Worm (Caenorhabditis elegans) whole organism, dauer: ENCODE measurements around the gene rmd-1.

ENCODE experiments used
- unc-62 ChIP-seq: sonication (generic microtip); optimal IDR thresholded peaks from 2 replicates; lab custom pipeline; 2017; ENCODE audit warnings: missing biosample characterization, missing genetic modification reagents, missing genetic modification characterization

Gene rmd-1

DNA sequence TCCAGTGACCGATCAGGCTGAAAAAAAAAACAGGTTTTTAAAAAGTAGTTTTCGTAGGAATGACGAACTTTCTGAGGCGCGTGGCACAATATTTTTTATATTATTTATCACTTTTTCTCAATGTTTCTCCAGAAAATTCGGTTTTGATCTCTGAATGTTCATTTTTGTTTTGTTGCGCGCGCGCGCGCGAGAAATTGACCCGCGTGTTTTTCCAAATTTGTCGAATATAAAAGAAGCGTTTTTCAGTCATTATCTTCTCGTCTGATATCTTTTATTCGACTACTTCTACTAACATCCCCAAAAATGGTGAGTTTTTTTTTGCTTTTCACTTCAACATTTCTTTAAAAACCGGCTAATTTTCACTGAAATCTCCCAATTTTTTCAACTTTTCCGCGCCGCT is at the start of gene rmd-1:
Gene rmd-1 (plus strand): TSS at position 247 of the 400 bp plus-strand sequence.
- no peak for TF ChIP-seq unc-62 (GFP tag; lab: Kevin White, UChicago)

DNA sequence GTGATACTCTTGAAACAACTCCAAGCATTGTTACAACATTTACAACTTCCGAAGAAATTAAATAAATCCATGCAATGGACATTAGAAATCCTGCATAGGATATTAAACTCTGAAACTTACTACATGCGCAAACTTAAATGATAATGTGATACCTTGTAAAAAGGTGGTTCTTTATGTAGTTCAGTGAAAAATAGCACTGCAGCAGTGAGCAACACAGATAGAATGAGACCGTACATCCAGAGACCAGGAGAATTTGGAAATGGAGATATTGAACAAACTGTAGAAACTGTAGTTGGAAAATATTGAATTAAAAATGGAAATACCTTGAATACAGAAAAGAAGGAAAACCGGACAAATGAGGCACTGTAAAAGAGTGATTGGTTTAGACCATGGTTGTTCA is 47.7 kb upstream of the rmd-1 start:
- no peak for TF ChIP-seq unc-62 (GFP tag; lab: Kevin White, UChicago)

DNA sequence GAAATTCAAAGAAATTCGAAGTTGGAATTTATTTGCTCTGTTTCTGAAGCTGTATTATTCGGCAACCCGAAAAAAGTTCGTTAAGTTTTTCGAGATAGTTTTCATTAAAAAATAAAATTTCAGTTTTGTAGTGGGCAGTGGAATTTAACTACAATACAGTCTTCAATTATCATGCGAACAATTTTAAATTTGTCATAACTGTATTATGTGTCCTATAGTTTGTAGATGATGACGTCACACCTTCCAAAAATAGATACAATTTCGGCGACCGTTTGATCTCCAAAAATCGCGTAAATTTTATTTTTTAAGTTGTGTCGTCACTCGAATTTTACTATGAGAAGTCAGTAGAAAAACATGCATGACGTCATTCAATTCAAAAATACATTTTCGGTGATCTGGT is 45.7 kb upstream of the rmd-1 start:
- TF ChIP-seq unc-62 (GFP tag; lab: Kevin White, UChicago), result no peak

DNA sequence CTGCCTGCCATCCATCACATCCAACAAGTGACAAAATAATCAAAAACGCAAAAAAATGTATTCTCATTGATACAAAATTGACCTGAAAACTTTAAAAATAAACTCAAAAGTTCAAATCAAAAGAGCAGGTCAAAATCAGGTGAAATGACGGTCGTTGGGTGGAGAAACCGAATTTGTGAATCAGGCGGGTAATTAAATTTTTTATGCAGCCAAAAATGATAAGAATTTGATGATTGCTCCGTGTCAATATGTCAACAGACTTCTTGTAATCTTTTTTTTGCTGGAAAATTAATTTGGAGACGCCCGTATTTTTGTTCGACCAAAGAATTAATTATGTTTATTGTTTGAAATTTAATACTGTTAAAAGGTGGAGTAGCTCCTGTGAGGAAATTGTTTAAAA is 45.0 kb upstream of the rmd-1 start, which contains the start of gene ncx-6:
Gene ncx-6 (minus strand): TSS at position 88 of the 400 bp plus-strand sequence.
- TF ChIP-seq unc-62 (GFP tag; lab: Kevin White, UChicago), result no peak

DNA sequence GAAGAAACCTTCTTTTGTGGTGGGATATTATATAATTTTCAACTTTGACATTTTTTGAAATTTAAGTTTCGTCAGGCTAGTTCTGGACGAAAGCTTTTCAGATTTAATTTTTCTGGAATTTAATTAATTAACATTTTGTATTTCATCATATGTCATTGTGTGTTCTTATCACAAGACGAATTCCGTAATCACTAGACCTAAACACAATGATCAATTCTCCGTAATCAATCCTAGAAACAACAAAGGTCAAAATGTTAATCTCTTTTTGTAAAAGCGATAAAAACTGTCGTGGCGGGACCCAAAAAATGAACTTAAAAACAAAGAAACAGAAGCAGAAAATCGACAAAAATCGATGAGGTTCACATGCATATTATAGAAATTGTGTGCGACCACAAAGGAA is 44.2 kb upstream of the rmd-1 start:
- no peak for TF ChIP-seq unc-62 (GFP tag; lab: Kevin White, UChicago)

DNA sequence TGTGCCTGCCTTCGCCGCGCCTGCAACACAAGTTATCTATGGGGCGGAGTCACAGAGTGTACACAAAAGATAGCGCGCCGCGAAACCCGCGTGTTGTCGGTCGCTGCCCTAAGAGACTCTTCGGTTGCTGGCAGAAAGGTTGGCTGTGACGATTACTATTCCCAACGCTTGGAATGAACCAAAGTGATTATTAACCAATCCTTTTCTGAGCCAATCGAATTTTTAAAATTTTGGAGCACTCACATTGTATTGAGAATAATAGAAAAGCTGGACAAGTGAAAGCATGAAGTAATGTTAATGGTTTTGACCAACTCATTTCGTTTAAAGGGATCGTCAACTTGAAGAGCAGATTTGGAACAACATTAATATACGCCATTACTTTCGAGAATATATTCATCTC is 41.7 kb upstream of the rmd-1 start:
- TF ChIP-seq unc-62 (GFP tag; lab: Kevin White, UChicago), result no peak

DNA sequence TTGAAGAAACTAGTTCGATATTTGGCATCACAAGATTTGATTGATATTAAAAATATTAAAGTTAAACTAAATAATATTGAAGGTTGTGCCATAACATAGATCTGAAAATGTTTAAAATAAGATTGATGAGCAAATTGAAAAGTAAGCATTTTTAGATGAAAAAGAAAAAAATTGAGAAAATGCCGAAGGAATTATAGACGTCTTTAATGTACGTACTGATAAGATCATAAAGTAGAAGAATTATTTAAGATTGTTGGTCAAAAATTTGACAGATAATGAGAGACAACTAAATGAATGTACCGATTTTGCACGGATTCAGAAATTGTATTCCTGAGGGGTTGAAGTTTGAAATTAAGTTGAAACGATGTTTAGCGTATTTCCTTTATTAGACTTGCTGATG is 38.7 kb upstream of the rmd-1 start, which contains the start of gene ncx-7:
Gene ncx-7 (minus strand): TSS at position 101 of the 400 bp plus-strand sequence.
- no peak for TF ChIP-seq unc-62 (GFP tag; lab: Kevin White, UChicago)

DNA sequence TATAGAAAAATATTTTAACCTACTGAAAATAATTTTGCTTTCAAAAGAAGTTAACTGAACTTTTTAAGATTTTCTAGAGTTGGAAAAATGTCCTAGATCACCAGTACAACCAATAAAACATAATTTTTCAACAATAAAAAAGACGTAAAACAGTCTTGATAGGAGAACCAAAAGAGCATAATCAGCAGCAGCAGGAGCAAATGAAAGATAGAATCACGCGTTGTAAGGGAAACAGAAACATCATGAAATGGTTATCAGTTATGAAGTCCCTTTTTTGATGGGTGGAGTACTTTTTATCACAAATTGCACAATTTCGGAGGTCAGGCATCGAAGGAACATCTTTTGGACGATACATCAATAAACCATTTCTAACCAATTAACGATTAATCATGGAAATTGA is 36.9 kb upstream of the rmd-1 start:
- no peak for TF ChIP-seq unc-62 (GFP tag; lab: Kevin White, UChicago)

DNA sequence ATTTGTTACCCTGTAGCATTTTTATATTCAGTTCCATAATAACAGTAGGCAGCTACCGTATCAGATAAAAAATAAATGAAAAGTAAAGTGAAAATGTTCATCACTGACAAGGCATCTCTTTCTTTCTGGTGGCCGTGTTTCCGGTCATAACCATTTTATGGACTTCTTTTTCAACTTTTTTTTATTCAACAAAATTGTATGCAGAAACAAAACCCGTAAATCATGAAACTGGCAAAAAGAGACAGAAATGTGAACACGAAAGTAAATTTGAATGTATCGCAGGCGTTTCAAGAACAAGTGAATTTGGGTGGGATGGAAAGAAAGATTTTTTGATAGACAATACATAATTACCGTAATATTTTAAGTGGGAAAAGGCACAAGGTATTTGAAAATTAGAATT is 33.8 kb upstream of the rmd-1 start, which contains the start of gene clec-162:
Gene clec-162 (minus strand): TSS at position 101 of the 400 bp plus-strand sequence.
- TF ChIP-seq unc-62 (GFP tag; lab: Kevin White, UChicago), result no peak

DNA sequence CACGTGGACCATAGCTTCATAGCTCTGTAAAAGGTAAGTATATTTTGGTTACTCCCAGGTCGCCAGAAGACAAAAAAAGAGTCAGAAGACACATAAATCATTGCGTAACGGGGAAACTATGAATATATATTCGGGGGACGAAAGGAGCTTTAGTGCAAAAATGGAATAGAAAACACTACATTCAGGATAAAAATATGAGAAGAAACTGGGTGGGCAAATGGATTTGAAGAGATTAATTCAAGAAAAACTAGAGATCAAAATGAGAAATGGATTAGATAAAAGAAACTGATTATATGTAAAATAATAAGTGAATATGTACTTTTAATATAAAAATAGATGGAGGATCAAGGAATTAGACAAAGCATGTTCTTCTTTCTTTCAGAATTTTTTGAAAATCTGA is 31.5 kb upstream of the rmd-1 start, which contains the start of gene C07A9.12:
Gene C07A9.12 (minus strand): TSS at position 101 of the 400 bp plus-strand sequence.
- no peak for TF ChIP-seq unc-62 (GFP tag; lab: Kevin White, UChicago)

DNA sequence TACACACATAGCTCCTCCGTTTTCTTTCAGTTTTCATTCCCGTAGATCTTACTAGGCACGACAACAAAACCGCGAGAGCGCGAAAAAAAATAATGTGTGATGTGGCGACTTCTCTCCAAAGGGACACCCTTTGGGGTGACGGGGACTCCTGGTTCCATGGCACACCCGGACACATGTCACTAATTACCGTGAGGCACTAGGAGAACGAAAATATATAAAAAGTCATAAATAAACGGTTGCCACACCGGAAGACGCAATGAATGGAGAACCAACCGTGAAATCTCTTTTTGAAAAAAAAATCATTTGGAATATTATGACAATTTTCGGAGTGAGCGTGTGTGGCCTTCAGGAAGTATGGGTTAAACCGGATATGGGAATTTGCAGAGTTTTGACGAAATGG is 28.5 kb upstream of the rmd-1 start:
- no peak for TF ChIP-seq unc-62 (GFP tag; lab: Kevin White, UChicago)

DNA sequence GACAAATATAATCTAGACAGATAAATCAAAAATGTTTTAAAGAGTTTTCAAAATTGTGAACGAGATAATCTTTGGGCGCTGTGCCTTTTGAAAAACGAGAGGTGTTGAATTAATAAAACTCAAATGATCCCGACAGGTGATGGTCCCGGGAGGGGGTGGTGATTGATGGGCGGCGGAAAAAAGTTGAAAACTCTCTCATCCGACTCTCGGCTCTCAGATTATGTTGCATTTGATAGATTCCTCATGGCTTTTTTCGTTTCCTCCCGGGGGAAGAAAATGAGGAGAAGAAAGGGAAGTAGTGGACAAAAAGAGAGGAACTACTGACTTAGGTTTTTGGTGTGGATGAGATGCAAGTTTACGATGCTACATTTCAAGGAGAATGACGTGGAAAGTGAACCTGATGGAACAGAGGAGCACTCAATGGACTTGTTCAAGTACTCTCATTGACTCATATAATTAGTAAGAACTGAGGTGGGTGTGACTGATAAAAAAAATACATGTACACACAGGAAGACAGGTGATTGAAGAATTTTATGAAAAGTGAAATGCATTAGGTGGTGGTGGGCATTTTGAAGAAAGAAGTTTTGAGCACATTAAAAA is 27.5 kb upstream of the rmd-1 start:
- TF ChIP-seq unc-62 (GFP tag; lab: Kevin White, UChicago), result no peak

DNA sequence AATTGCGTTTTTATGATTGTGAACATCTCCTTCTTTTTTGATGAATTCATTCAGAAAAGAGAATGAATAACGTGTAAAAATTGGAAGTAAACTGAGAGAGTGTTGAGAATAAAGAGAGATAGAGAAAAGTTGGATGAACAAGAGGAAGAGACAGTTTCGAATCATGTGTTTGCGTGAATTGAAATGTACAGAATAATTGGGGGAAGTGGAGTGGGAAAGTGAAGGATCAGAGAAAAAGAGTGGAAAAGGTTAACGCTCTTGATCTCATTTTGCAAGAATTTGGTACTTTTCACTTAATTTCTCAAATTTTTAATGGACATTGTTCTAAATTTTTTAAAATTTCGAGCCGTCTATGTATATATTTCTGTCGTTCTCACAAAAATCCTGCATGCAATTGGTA is 25.6 kb upstream of the rmd-1 start:
- TF ChIP-seq unc-62 (GFP tag; lab: Kevin White, UChicago), result no peak

DNA sequence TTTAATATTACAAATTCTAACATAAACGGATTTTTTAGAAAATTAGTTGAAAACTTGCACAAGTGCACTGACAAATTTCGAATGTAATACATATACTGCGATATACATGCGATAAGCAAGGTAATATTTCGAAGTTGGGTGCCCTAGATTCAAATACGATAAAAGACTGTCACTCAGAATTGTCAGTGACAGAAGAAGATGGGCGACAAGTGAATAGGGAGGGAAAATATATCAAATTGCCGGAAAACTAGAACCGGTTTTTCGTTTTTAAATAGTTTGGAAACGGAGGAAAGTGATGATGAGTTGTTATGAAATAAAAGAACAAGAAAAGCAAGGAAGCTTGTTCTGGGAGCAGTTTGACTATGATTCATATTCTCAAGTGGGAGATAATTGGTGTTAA is 24.9 kb upstream of the rmd-1 start:
- TF ChIP-seq unc-62 (GFP tag; lab: Kevin White, UChicago), result no peak

DNA sequence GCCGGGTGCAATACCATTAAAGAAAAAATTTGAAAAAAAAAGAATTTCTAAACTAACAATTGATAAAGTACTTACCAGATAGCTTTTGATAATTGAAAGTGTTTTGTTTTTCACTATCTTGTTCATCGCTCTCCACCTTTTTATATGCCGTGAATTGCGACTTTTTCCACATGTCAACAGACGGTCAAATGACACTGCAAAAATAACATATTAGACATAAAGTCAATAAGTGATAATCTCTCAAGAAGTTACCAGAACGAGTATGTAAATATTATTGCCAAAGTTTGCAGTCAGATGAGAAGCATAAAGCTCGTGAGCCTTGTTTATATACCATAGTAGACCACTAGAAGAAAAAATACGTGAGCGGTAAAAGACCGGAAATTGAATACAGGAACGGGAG is 23.0 kb upstream of the rmd-1 start, which contains the start of gene dao-6:
Gene dao-6 (minus strand): TSS at position 345 of the 400 bp plus-strand sequence.
- TF ChIP-seq unc-62 (GFP tag; lab: Kevin White, UChicago), result no peak

DNA sequence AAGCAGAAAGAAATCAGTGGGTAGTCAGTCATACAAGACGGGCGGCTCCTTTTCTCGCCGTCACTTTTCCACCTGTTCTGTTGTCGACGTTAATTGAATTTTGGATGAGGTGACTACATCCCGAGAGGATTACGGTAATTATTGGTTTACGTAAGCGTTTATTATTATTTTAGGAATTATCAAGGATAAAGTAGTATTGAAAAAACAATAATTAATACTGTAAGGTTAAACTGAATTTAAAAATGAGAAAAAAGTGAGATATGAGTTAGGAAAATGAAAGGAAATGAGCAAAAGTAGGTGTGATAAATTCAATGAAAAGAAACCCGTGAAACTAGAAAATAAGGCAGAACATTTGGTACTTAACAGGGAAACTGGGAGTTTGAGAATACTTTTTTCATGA is 19.9 kb upstream of the rmd-1 start, which contains the start of gene hlh-4:
Gene hlh-4 (minus strand): TSS at position 101 of the 400 bp plus-strand sequence.
- no peak for TF ChIP-seq unc-62 (GFP tag; lab: Kevin White, UChicago)

DNA sequence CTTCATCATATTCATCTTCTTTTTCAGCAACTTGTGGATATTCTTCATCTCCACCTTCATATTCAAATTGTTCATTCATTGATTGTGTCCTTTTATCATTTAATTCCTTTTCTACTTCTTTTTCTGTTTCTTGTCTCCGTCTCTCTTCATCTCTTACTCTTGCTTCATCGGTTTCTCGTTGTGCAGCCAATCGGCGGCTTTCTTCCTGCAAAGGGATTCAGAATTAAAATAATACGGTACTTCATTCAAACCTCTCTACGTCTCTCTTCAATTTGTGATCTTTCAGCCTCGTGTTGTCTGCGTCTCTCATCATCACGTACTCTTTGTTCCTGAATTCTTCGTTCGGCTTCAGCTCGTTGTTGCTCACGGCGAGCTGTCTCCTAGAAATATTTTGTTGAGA is 18.2 kb upstream of the rmd-1 start:
- TF ChIP-seq unc-62 (GFP tag; lab: Kevin White, UChicago), result no peak
